Worm (Caenorhabditis elegans) whole organism, L4 larva: ENCODE measurements around the gene fbxa-127.
A peak's percentile ranks its signal among the peaks of the same experiment; 100 is the strongest.

Source experiments
- aha-1 ChIP-seq: fragments of 150-350 bp; peaks from one replicate; lab custom pipeline; 2014; ENCODE audit warnings: missing biosample characterization, missing genetic modification characterization
- dpl-1 ChIP-seq: fragments of 150-350 bp; optimal IDR thresholded peaks from 2 replicates; lab custom pipeline; 2014; ENCODE audit warnings: missing biosample characterization, missing genetic modification reagents, missing genetic modification characterization
- fkh-10 ChIP-seq: fragments of 150-350 bp; optimal IDR thresholded peaks from 2 replicates; lab custom pipeline; 2014; ENCODE audit warnings: missing biosample characterization, missing genetic modification reagents, missing genetic modification characterization
- lin-13 ChIP-seq: fragments of 150-350 bp; optimal IDR thresholded peaks from 2 replicates; lab custom pipeline; 2014; ENCODE audit warnings: missing biosample characterization, missing genetic modification reagents, missing genetic modification characterization
- mdl-1 ChIP-seq, 2 experiments: fragments of 150-350 bp in 1 of 2; sonication (generic microtip) in 1 of 2; optimal IDR thresholded peaks; 2 replicates each; lab custom pipeline; 2014 to 2017; ENCODE audit warnings: missing biosample characterization in 2 of 2, missing genetic modification characterization in 2 of 2
- mdt-29 ChIP-seq: fragments of 200-800 bp; sonication (Bioruptor generic); IDR thresholded peaks from 2 replicates; pipeline ENCODE4 v1.3.6; 2022; ENCODE audit warnings: missing genetic modification reagents, missing genetic modification characterization, missing compliant biosample characterization
- mep-1 ChIP-seq: fragments of 150-350 bp; sonication (generic microtip); optimal IDR thresholded peaks from 3 replicates; lab custom pipeline; 2014; ENCODE audit warnings: missing biosample characterization, missing genetic modification characterization
- nhr-48 ChIP-seq: sonication (generic microtip); optimal IDR thresholded peaks from 2 replicates; lab custom pipeline; 2016; ENCODE audit warnings: mild to moderate bottlenecking, missing genetic modification characterization, missing compliant biosample characterization
- pha-4 ChIP-seq, 2 experiments: fragments of 150-350 bp in 1 of 2; fragments of 200-800 bp in 1 of 2; sonication (Bioruptor generic) in 1 of 2; IDR thresholded peaks in 1 of 2; optimal IDR thresholded peaks in 1 of 2; 2 replicates each; pipeline versions ENCODE4 v1.3.6 to Lab custom; 2014 to 2022; ENCODE audit warnings: missing genetic modification characterization in 2 of 2, missing genetic modification reagents in 2 of 2, missing biosample characterization in 1 of 2, missing compliant biosample characterization in 1 of 2
- snpc-1.2 ChIP-seq: fragments of 200-800 bp; sonication (Bioruptor generic); IDR thresholded peaks from 2 replicates; pipeline ENCODE4 v1.3.6; 2022; ENCODE audit warnings: missing genetic modification reagents, missing genetic modification characterization, missing compliant biosample characterization
- unc-130 ChIP-seq: sonication (generic microtip); optimal IDR thresholded peaks from 2 replicates; lab custom pipeline; 2016; ENCODE audit warnings: missing genetic modification reagents, missing genetic modification characterization, missing compliant biosample characterization
- unc-39 ChIP-seq: sonication (generic microtip); optimal IDR thresholded peaks from 2 replicates; lab custom pipeline; 2017; ENCODE audit warnings: missing biosample characterization, missing genetic modification characterization
- zag-1 ChIP-seq: fragments of 150-350 bp; optimal IDR thresholded peaks from 2 replicates; lab custom pipeline; 2014; ENCODE audit warnings: missing biosample characterization, missing genetic modification characterization

ce11 chrV:16724574-16724973 lies 4.0 kb upstream of the fbxa-127 start:
- TF ChIP-seq pha-4 (GFP tag; IDR thresholded peaks at IDR 0.05; lab: Robert Waterston, UW) (no peak), pha-4 (tag; optimal IDR thresholded peaks at IDR 0.05; lab: Kevin White, UChicago) (peak; percentile 81), snpc-1.2 (GFP tag; lab: Robert Waterston, UW) (no peak), nhr-48 (peak; percentile 7), mep-1 (tag; lab: Kevin White, UChicago) (no peak), zag-1 (tag; lab: Kevin White, UChicago) (no peak), unc-39 (tag; lab: Kevin White, UChicago) (no peak), dpl-1 (GFP tag; lab: Kevin White, UChicago) (no peak), mdl-1 (tag; optimal IDR thresholded peaks at IDR 0.05; lab: Kevin White, UChicago) (no peak), aha-1 (tag; lab: Kevin White, UChicago) (no peak), unc-130 (no peak), mdt-29 (GFP tag; lab: Robert Waterston, UW) (no peak), lin-13 (no peak), fkh-10 (GFP tag; lab: Kevin White, UChicago) (no peak)
